Fruit fly (Drosophila melanogaster) whole organism, embryonic: Measurements from ENCODE around the gene CG18766.

Experiments used
- Antp ChIP-seq: fragments of 200-800 bp; sonication (Bioruptor generic); optimal IDR thresholded peaks from 3 replicates; lab custom pipeline; 2016; ENCODE audit warnings: missing biosample characterization, missing genetic modification characterization
- Atf6 ChIP-seq: fragments of 200-800 bp; sonication (Bioruptor generic); IDR thresholded peaks from 2 replicates; pipeline ENCODE4 v1.3.6; 2022; ENCODE audit warnings: missing biosample characterization, missing genetic modification characterization
- CG10147 ChIP-seq: fragments of 200-800 bp; sonication (Bioruptor generic); optimal IDR thresholded peaks from 2 replicates; lab custom pipeline; 2019; ENCODE audit warnings: missing biosample characterization, mild to moderate bottlenecking, missing genetic modification characterization, moderate library complexity
- CG10979 ChIP-seq: fragments of 200-800 bp; sonication (Bioruptor generic); optimal IDR thresholded peaks from 2 replicates; lab custom pipeline; 2018; ENCODE audit warnings: missing biosample characterization, mild to moderate bottlenecking, missing genetic modification characterization, moderate library complexity
- CG11560 ChIP-seq: fragments of 200-800 bp; sonication (Bioruptor generic); IDR thresholded peaks from 3 replicates; pipeline ENCODE4 v1.3.6; 2022; ENCODE audit warnings: missing biosample characterization, missing genetic modification characterization
- CG12299 ChIP-seq: fragments of 200-800 bp; sonication (Bioruptor generic); optimal IDR thresholded peaks from 2 replicates; lab custom pipeline; 2018; ENCODE audit warnings: missing biosample characterization, mild to moderate bottlenecking, missing genetic modification characterization
- CG13624 ChIP-seq: fragments of 200-800 bp; sonication (Bioruptor generic); optimal IDR thresholded peaks from 2 replicates; lab custom pipeline; 2016; ENCODE audit warnings: missing biosample characterization, missing genetic modification characterization
- CG16779 ChIP-seq: fragments of 200-800 bp; sonication (Bioruptor generic); IDR thresholded peaks from 2 replicates; pipeline ENCODE4 v1.3.6; 2022; ENCODE audit warnings: missing biosample characterization, missing genetic modification characterization
- CG17186 ChIP-seq: fragments of 200-800 bp; sonication (Bioruptor generic); optimal IDR thresholded peaks from 3 replicates; lab custom pipeline; 2017; ENCODE audit warnings: missing biosample characterization, missing genetic modification reagents, missing genetic modification characterization
- CG17328 ChIP-seq: fragments of 200-800 bp; sonication (Bioruptor generic); IDR thresholded peaks from 2 replicates; pipeline ENCODE4 v1.3.6; 2022; ENCODE audit warnings: missing biosample characterization, missing genetic modification characterization
- CG18619 ChIP-seq: fragments of 200-800 bp; sonication (Bioruptor generic); optimal IDR thresholded peaks from 3 replicates; lab custom pipeline; 2017; ENCODE audit warnings: missing biosample characterization, mild to moderate bottlenecking, missing genetic modification characterization
- CG18764 ChIP-seq: fragments of 200-800 bp; sonication (Bioruptor generic); optimal IDR thresholded peaks from 3 replicates; lab custom pipeline; 2016; ENCODE audit warnings: missing biosample characterization, missing genetic modification characterization
- CG2202 ChIP-seq: fragments of 200-800 bp; sonication (Bioruptor generic); optimal IDR thresholded peaks from 2 replicates; lab custom pipeline; 2018; ENCODE audit warnings: missing biosample characterization, mild to moderate bottlenecking, missing genetic modification characterization
- CG30020 ChIP-seq: fragments of 200-800 bp; optimal IDR thresholded peaks from 2 replicates; lab custom pipeline; 2019; ENCODE audit warnings: missing biosample characterization, mild to moderate bottlenecking, missing genetic modification characterization, moderate library complexity
- CG31224 ChIP-seq: fragments of 200-800 bp; sonication (Bioruptor generic); IDR thresholded peaks from 2 replicates; pipeline ENCODE4 v1.3.6; 2022; ENCODE audit warnings: missing biosample characterization, missing genetic modification characterization
- CG3281 ChIP-seq: fragments of 200-800 bp; sonication (Bioruptor generic); optimal IDR thresholded peaks from 3 replicates; lab custom pipeline; 2017; ENCODE audit warnings: missing biosample characterization, mild to moderate bottlenecking, missing genetic modification characterization
- CG4360 ChIP-seq: fragments of 200-800 bp; sonication (Bioruptor generic); IDR thresholded peaks from 2 replicates; pipeline ENCODE4 v1.3.6; 2022; ENCODE audit warnings: missing biosample characterization, missing genetic modification characterization
- CG5180 ChIP-seq: fragments of 200-800 bp; sonication (Bioruptor generic); optimal IDR thresholded peaks from 3 replicates; lab custom pipeline; 2017; ENCODE audit warnings: missing biosample characterization, missing genetic modification characterization, mild to moderate bottlenecking, moderate library complexity, missing genetic modification reagents
- CG6272 ChIP-seq: fragments of 200-800 bp; sonication (Bioruptor generic); IDR thresholded peaks from 2 replicates; pipeline ENCODE4 v1.3.6; 2022; ENCODE audit warnings: missing biosample characterization, missing genetic modification characterization
- CG6791 ChIP-seq: fragments of 200-800 bp; sonication (Bioruptor generic); IDR thresholded peaks from 3 replicates; pipeline ENCODE4 v1.3.6; 2022; ENCODE audit warnings: missing biosample characterization, missing genetic modification characterization; ENCODE audit not compliant: partially characterized antibody
- CG7745 ChIP-seq: fragments of 200-800 bp; sonication (Bioruptor generic); optimal IDR thresholded peaks from 2 replicates; lab custom pipeline; 2018; ENCODE audit warnings: missing biosample characterization, mild to moderate bottlenecking, missing genetic modification characterization, moderate library complexity
- CG7839 ChIP-seq: fragments of 200-800 bp; sonication (Bioruptor generic); optimal IDR thresholded peaks from 3 replicates; lab custom pipeline; 2018; ENCODE audit warnings: missing biosample characterization, mild to moderate bottlenecking, missing genetic modification characterization, moderate library complexity
- CG9609 ChIP-seq: fragments of 200-800 bp; sonication (Bioruptor generic); optimal IDR thresholded peaks from 3 replicates; lab custom pipeline; 2016; ENCODE audit warnings: missing biosample characterization, missing genetic modification characterization
- CG9797 ChIP-seq: fragments of 200-800 bp; sonication (Bioruptor generic); optimal IDR thresholded peaks from 3 replicates; lab custom pipeline; 2018; ENCODE audit warnings: missing biosample characterization, mild to moderate bottlenecking, missing genetic modification characterization
- CG9876 ChIP-seq: fragments of 200-800 bp; sonication (Bioruptor generic); optimal IDR thresholded peaks from 2 replicates; lab custom pipeline; 2016; ENCODE audit warnings: missing biosample characterization, missing genetic modification characterization
- Chrac-16 ChIP-seq: fragments of 200-800 bp; sonication (Bioruptor generic); optimal IDR thresholded peaks from 3 replicates; lab custom pipeline; 2016; ENCODE audit warnings: missing biosample characterization, missing genetic modification characterization
- Dad ChIP-seq: fragments of 200-800 bp; sonication (Bioruptor generic); optimal IDR thresholded peaks from 3 replicates; lab custom pipeline; 2016; ENCODE audit warnings: missing biosample characterization, missing genetic modification characterization
- Dref ChIP-seq: fragments of 200-800 bp; sonication (Bioruptor generic); IDR thresholded peaks from 2 replicates; pipeline ENCODE4 v1.3.6; 2022; ENCODE audit warnings: missing biosample characterization, missing genetic modification characterization
- Fer3 ChIP-seq: fragments of 200-800 bp; sonication (Bioruptor generic); optimal IDR thresholded peaks from 2 replicates; lab custom pipeline; 2018; ENCODE audit warnings: missing biosample characterization, mild to moderate bottlenecking, missing genetic modification characterization, moderate library complexity
- HLH3B ChIP-seq: fragments of 200-800 bp; sonication (Bioruptor generic); IDR thresholded peaks from 2 replicates; pipeline ENCODE4 v1.3.6; 2022; ENCODE audit warnings: missing biosample characterization, missing genetic modification characterization
- Oaz ChIP-seq: fragments of 200-800 bp; sonication (Bioruptor generic); IDR thresholded peaks from 2 replicates; pipeline ENCODE4 v1.3.6; 2022; ENCODE audit warnings: missing biosample characterization, missing genetic modification characterization
- Optix ChIP-seq: fragments of 200-800 bp; sonication (Bioruptor generic); IDR thresholded peaks from 3 replicates; pipeline ENCODE4 v1.3.6; 2022; ENCODE audit warnings: missing biosample characterization, missing genetic modification characterization
- Ravus ChIP-seq: fragments of 200-800 bp; sonication (Bioruptor generic); IDR thresholded peaks from 2 replicates; pipeline ENCODE4 v1.3.6; 2022; ENCODE audit warnings: missing biosample characterization, missing genetic modification characterization
- abd-A ChIP-seq: fragments of 200-800 bp; sonication (Bioruptor generic); optimal IDR thresholded peaks from 3 replicates; lab custom pipeline; 2019; ENCODE audit warnings: missing biosample characterization, mild to moderate bottlenecking, missing genetic modification characterization, moderate library complexity
- bab2 ChIP-seq: fragments of 200-800 bp; sonication (Bioruptor generic); optimal IDR thresholded peaks from 2 replicates; lab custom pipeline; 2016; ENCODE audit warnings: missing biosample characterization, missing genetic modification characterization
- br ChIP-seq: fragments of >200 bp; optimal IDR thresholded peaks from 2 replicates; lab custom pipeline; 2017
- crc ChIP-seq: fragments of 200-800 bp; sonication (Bioruptor generic); optimal IDR thresholded peaks from 2 replicates; lab custom pipeline; 2016; ENCODE audit warnings: missing biosample characterization, missing genetic modification characterization
- emc ChIP-seq: fragments of 200-800 bp; sonication (Bioruptor generic); optimal IDR thresholded peaks from 2 replicates; lab custom pipeline; 2016; ENCODE audit warnings: missing biosample characterization, missing genetic modification characterization
- esg ChIP-seq: fragments of 200-800 bp; sonication (Bioruptor generic); conservative IDR thresholded peaks from 2 replicates; pipeline ENCODE4 v1.3.6; 2022; ENCODE audit warnings: missing biosample characterization, missing genetic modification characterization
- gro ChIP-seq: fragments of 200-800 bp; sonication (Bioruptor generic); optimal IDR thresholded peaks from 2 replicates; lab custom pipeline; 2016; ENCODE audit warnings: missing biosample characterization, missing genetic modification characterization
- jigr1 ChIP-seq: fragments of 200-800 bp; sonication (Bioruptor generic); IDR thresholded peaks from 3 replicates; pipeline ENCODE4 v1.3.6; 2022; ENCODE audit warnings: missing biosample characterization, missing genetic modification characterization
- klu ChIP-seq: fragments of 200-800 bp; sonication (Bioruptor generic); IDR thresholded peaks from 2 replicates; pipeline ENCODE4 v1.3.6; 2022; ENCODE audit warnings: missing biosample characterization, missing genetic modification characterization
- lmd ChIP-seq: fragments of 200-800 bp; sonication (Bioruptor generic); IDR thresholded peaks from 2 replicates; pipeline ENCODE4 v1.3.6; 2022; ENCODE audit warnings: missing biosample characterization, missing genetic modification characterization
- nom ChIP-seq: fragments of 200-800 bp; sonication (Bioruptor generic); optimal IDR thresholded peaks from 2 replicates; lab custom pipeline; 2017; ENCODE audit warnings: missing biosample characterization, missing genetic modification characterization, mild to moderate bottlenecking, moderate library complexity, missing genetic modification reagents
- odd ChIP-seq: fragments of 200-800 bp; sonication (Bioruptor generic); optimal IDR thresholded peaks from 2 replicates; lab custom pipeline; 2017; ENCODE audit warnings: missing biosample characterization, mild to moderate bottlenecking, missing genetic modification characterization
- pita ChIP-seq: fragments of 200-800 bp; sonication (Bioruptor generic); optimal IDR thresholded peaks from 2 replicates; lab custom pipeline; 2017; ENCODE audit warnings: missing biosample characterization, mild to moderate bottlenecking, missing genetic modification characterization
- salm ChIP-seq: fragments of 200-800 bp; sonication (Bioruptor generic); optimal IDR thresholded peaks from 2 replicates; lab custom pipeline; 2018; ENCODE audit warnings: missing biosample characterization, mild to moderate bottlenecking, missing genetic modification characterization
- sima ChIP-seq: fragments of 200-800 bp; sonication (Bioruptor generic); optimal IDR thresholded peaks from 2 replicates; lab custom pipeline; 2016; ENCODE audit warnings: missing biosample characterization, missing genetic modification characterization
- stc ChIP-seq: fragments of 200-800 bp; sonication (Bioruptor generic); IDR thresholded peaks from 2 replicates; pipeline ENCODE4 v1.3.6; 2022; ENCODE audit warnings: missing biosample characterization, missing genetic modification characterization
- tin ChIP-seq: fragments of 200-800 bp; sonication (Bioruptor generic); optimal IDR thresholded peaks from 3 replicates; lab custom pipeline; 2016; ENCODE audit warnings: missing biosample characterization, missing genetic modification characterization
- ttk ChIP-seq: fragments of 200-800 bp; sonication (Bioruptor generic); IDR thresholded peaks from 2 replicates; pipeline ENCODE4 v2.1.2; 2022; ENCODE audit warnings: missing biosample characterization, missing genetic modification characterization

Gene CG18766

DNA sequence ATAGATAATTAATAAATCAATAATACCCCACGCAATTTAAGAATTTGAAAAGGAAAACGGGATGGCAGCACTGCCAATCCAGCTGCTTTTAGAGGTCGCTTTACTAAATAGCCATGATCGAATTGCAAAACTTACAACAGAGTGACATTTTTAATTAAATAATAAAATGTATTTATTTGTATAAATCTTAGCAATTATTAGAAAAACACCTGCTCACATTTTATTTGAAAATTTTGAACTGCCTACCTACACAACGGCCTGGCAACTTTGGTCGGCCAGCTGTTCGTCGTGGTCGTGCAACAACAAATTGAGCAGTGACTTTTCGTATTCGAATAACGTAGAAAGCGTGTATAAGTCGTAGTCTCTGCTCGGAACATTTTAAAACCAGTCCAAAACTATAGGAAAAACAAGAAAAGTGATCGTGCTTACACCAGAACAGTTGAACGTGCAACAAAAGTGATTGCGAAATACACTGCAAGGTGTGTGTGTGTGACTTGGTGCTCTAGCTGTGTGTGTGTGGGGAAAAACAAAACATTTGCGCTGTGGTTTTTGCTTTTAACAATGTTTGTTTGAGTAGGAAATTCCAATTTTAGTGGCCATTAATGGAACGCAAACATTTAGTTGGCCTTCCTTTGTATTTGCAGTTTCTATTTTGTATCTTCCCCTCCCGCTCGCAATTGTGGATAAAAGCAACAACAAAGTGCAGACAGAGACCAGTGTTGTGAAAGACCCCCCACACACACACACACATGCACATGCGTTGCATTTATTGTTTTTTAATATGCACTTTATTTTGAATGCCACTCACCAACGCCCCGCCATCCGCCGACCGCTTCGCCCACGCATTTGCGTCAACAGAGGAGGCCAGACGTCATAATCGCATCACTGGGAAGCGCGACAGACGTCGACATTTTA, 29.7 kb upstream of the CG18766 start, which contains the start of gene CG5938 (continued):
- no peak for TF ChIP-seq Chrac-16 (GFP tag; lab: Kevin White, UChicago)
- TF ChIP-seq HLH3B = no peak
- TF ChIP-seq pita = no peak
- 0 out of 2 replicates have a peak, but pooled peaks have one; percentile 23 for TF ChIP-seq esg (GFP tag; lab: Robert Waterston, UW)
- no peak for TF ChIP-seq CG11560 (tag; lab: Robert Waterston, UW)
- TF ChIP-seq Dref (GFP tag; lab: Robert Waterston, UW) = no peak
- peak; percentile 23 for TF ChIP-seq CG18764 (GFP tag; lab: Kevin White, UChicago)
- TF ChIP-seq CG3281 (GFP tag; lab: Kevin White, UChicago) = peak; percentile 30
- TF ChIP-seq CG13624 (GFP tag; lab: Kevin White, UChicago) = no peak
- TF ChIP-seq Antp (GFP tag; lab: Kevin White, UChicago) = no peak
- TF ChIP-seq CG17328 (GFP tag; lab: Robert Waterston, UW) = no peak
- no peak for TF ChIP-seq CG31224 (GFP tag; lab: Robert Waterston, UW)
- TF ChIP-seq ttk (GFP tag; lab: Robert Waterston, UW) = 0 out of 2 replicates have a peak, but pooled peaks have one; percentile 25
- TF ChIP-seq tin (GFP tag; lab: Kevin White, UChicago) = no peak
- TF ChIP-seq CG2202 (tag; lab: Kevin White, UChicago) = no peak
- TF ChIP-seq lmd (GFP tag; lab: Robert Waterston, UW) = no peak
- TF ChIP-seq br (lab: Kevin White, UChicago) = no peak
- no peak for TF ChIP-seq CG16779 (GFP tag; lab: Robert Waterston, UW)
- TF ChIP-seq gro = no peak
- no peak for TF ChIP-seq CG6791
- TF ChIP-seq Optix (GFP tag; lab: Robert Waterston, UW) = no peak
- no peak for TF ChIP-seq CG18619 (GFP tag; lab: Kevin White, UChicago)
- TF ChIP-seq CG10979 (tag; lab: Kevin White, UChicago) = no peak
- TF ChIP-seq stc (GFP tag; lab: Robert Waterston, UW) = no peak
- no peak for TF ChIP-seq CG7745 (tag; lab: Kevin White, UChicago)
- TF ChIP-seq Atf6 (GFP tag; lab: Robert Waterston, UW) = no peak; the same call in 1 of the 2 replicates
- no peak for TF ChIP-seq klu (GFP tag; lab: Robert Waterston, UW)
- no peak for TF ChIP-seq Oaz (GFP tag; lab: Robert Waterston, UW)
- TF ChIP-seq sima = no peak
- no peak for TF ChIP-seq bab2 (GFP tag; lab: Kevin White, UChicago)
- TF ChIP-seq jigr1 = no peak
- no peak for TF ChIP-seq Dad (GFP tag; lab: Kevin White, UChicago)
- no peak for TF ChIP-seq CG10147 (GFP tag; lab: Kevin White, UChicago)
- TF ChIP-seq odd = no peak
- peak; percentile 54 for TF ChIP-seq nom (GFP tag; lab: Kevin White, UChicago)
- no peak for TF ChIP-seq CG9609 (GFP tag; lab: Kevin White, UChicago)
- TF ChIP-seq Fer3 (tag; lab: Kevin White, UChicago) = no peak
- no peak for TF ChIP-seq CG9876 (GFP tag; lab: Kevin White, UChicago)
- no peak for TF ChIP-seq CG5180 (GFP tag; lab: Kevin White, UChicago)
- no peak for TF ChIP-seq salm
- no peak for TF ChIP-seq CG17186
- TF ChIP-seq crc = no peak
- no peak for TF ChIP-seq Ravus (GFP tag; lab: Robert Waterston, UW)
- peak; percentile 38 for TF ChIP-seq abd-A (tag; lab: Kevin White, UChicago)
- TF ChIP-seq CG30020 (tag; lab: Kevin White, UChicago) = no peak
- TF ChIP-seq emc = no peak
- peak; percentile 13 for TF ChIP-seq CG9797 (GFP tag; lab: Kevin White, UChicago)
- no peak for TF ChIP-seq CG12299 (tag; lab: Kevin White, UChicago)
- peak; percentile 18 for TF ChIP-seq CG7839 (tag; lab: Kevin White, UChicago)
- TF ChIP-seq CG4360 = peak; percentile 62
- TF ChIP-seq CG6272 = no peak
